Worm (Caenorhabditis elegans): ENCODE results near the gene srd-59.

ce11 chrII:7174843-7175242 is 30.6 kb upstream of the srd-59 start, which contains the start of gene glc-4:
- TF ChIP-seq nhr-76 (tag; optimal IDR thresholded peaks at IDR 0.05) (no peak), pha-4 (tag; optimal IDR thresholded peaks at IDR 0.05) (no peak), lsy-2 (tag; optimal IDR thresholded peaks at IDR 0.05) (no peak), blmp-1 (tag; optimal IDR thresholded peaks at IDR 0.05) (no peak), lin-13 (tag; optimal IDR thresholded peaks at IDR 0.05) (no peak), ztf-11 (tag; optimal IDR thresholded peaks at IDR 0.05) (no peak)

All from whole organism, mixed stage, embryonic.